Fruit fly (Drosophila melanogaster): ENCODE data around the gene CG2218.

The CG2218 gene

DNA sequence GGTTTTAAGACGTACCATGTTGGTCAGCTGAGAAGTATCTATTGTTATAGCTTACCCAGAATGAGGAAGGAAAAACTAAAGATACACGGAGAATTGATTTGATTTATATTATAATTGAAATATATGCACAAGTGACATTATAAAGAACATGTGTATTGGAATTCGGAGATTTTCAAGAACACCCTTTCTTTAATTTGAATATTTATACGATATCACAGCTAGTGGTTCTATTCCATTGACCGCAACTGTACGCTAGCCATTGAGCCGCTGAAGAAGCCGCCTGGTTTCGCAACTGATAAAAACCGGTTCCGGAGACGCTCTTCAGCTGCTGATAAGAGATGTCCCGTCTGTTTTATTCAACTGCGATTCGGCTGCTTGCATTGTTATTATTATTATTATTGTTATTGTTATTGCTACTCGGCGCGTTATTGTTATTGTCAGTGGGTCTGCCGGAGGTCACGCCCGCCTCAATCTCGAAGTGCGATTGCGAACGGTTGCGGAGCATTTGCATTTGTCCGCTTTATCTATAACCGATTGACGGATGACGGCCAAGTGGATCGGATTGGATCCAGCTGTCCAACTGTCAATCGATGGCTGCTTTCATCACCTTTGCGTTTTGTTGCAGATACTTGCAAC is 33.6 kb upstream of the CG2218 start (continued):
- no peak for TF ChIP-seq CG2889 (GFP tag; IDR thresholded peaks at IDR 0.05)
- no peak for TF ChIP-seq Pdp1 (GFP tag; optimal IDR thresholded peaks at IDR 0.05)
- TF ChIP-seq az2 (GFP tag; optimal IDR thresholded peaks at IDR 0.05) = peak; percentile 10
- TF ChIP-seq Fer2 (tag; optimal IDR thresholded peaks at IDR 0.05) = no peak
- TF ChIP-seq CHES-1-like (GFP tag; optimal IDR thresholded peaks at IDR 0.05) = no peak
- TF ChIP-seq Dek (tag; optimal IDR thresholded peaks at IDR 0.05) = no peak
- TF ChIP-seq CG6272 (GFP tag; IDR thresholded peaks at IDR 0.05) = no peak
- no peak for TF ChIP-seq CG4854 (GFP tag; optimal IDR thresholded peaks at IDR 0.05)
- TF ChIP-seq CG10267 (tag; optimal IDR thresholded peaks at IDR 0.05) = peak; percentile 30
- TF ChIP-seq CG11085 (GFP tag; IDR thresholded peaks at IDR 0.05) = no peak
- TF ChIP-seq onecut (GFP tag; IDR thresholded peaks at IDR 0.05) = no peak
- TF ChIP-seq Atf-2 (GFP tag; optimal IDR thresholded peaks at IDR 0.05) = no peak
- TF ChIP-seq disco-r (GFP tag; optimal IDR thresholded peaks at IDR 0.05) = no peak
- TF ChIP-seq CG7372 (GFP tag; IDR thresholded peaks at IDR 0.05) = no peak
- no peak for TF ChIP-seq luna (GFP tag; optimal IDR thresholded peaks at IDR 0.05)
- TF ChIP-seq HLH54F (GFP tag; optimal IDR thresholded peaks at IDR 0.05) = no peak
- peak; percentile 29 for TF ChIP-seq CG17359 (tag; optimal IDR thresholded peaks at IDR 0.05)
- TF ChIP-seq ro (GFP tag; IDR thresholded peaks at IDR 0.05) = no peak
- no peak for TF ChIP-seq Taf1 (GFP tag; IDR thresholded peaks at IDR 0.05)
- no peak for TF ChIP-seq Ets65A (GFP tag)
- no peak for TF ChIP-seq ash1 (GFP tag; optimal IDR thresholded peaks at IDR 0.05)
- no peak for TF ChIP-seq H15 (GFP tag; IDR thresholded peaks at IDR 0.05)
- no peak for TF ChIP-seq CG13287 (GFP tag; IDR thresholded peaks at IDR 0.05; ENCODE audit: partially characterized antibody)
- no peak for TF ChIP-seq CG7963 (GFP tag; IDR thresholded peaks at IDR 0.05; ENCODE audit: partially characterized antibody)

DNA sequence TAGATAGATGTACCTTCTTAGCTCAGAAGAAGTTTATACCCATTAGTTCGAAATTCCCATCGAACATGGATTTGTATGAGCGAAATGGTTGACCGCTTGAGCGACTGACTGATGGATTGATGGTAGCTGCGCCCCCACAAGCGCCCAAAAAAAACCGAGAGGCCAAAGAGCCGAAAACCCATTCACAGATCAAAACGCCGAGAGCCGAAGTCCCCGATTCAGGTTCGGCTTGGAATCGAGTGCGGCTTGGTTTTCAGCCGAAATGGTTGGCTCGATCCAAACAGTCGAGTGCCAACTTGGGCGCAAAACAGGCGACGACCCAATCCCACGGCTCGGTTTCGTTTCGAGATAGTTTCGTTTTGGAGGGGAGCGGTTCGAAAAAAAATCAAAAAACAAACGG is 32.1 kb upstream of the CG2218 start:
- no peak for TF ChIP-seq MESR4 (GFP tag; optimal IDR thresholded peaks at IDR 0.05)
- TF ChIP-seq Dfd (GFP tag; optimal IDR thresholded peaks at IDR 0.05) = no peak
- TF ChIP-seq CG16779 (GFP tag; IDR thresholded peaks at IDR 0.05) = no peak
- TF ChIP-seq CG8281 (tag; optimal IDR thresholded peaks at IDR 0.05) = peak; percentile 92
- peak; percentile 48 for TF ChIP-seq Jarid2 (GFP tag; optimal IDR thresholded peaks at IDR 0.05)
- peak; percentile 43 for TF ChIP-seq CG10543 (GFP tag; optimal IDR thresholded peaks at IDR 0.05)
- TF ChIP-seq org-1 (GFP tag; optimal IDR thresholded peaks at IDR 0.05) = no peak
- no peak for TF ChIP-seq CG7745 (tag; optimal IDR thresholded peaks at IDR 0.05)
- TF ChIP-seq Blimp-1 (GFP tag; optimal IDR thresholded peaks at IDR 0.05) = no peak
- TF ChIP-seq CG5180 (GFP tag; optimal IDR thresholded peaks at IDR 0.05) = peak; percentile 99
- no peak for TF ChIP-seq CG33213 (GFP tag; optimal IDR thresholded peaks at IDR 0.05)
- TF ChIP-seq CG15269 (tag; optimal IDR thresholded peaks at IDR 0.05) = peak; percentile 45
- no peak for TF ChIP-seq CG7357 (GFP tag; IDR thresholded peaks at IDR 0.05)
- TF ChIP-seq ab (GFP tag; optimal IDR thresholded peaks at IDR 0.05) = no peak
- TF ChIP-seq Hr51 (GFP tag; optimal IDR thresholded peaks at IDR 0.05) = no peak
- no peak for TF ChIP-seq crp (GFP tag; optimal IDR thresholded peaks at IDR 0.05)
- no peak for TF ChIP-seq CG10565 (GFP tag; optimal IDR thresholded peaks at IDR 0.05)
- no peak for TF ChIP-seq vvl (GFP tag; IDR thresholded peaks at IDR 0.05)
- TF ChIP-seq Sry-β (GFP tag; optimal IDR thresholded peaks at IDR 0.05) = no peak
- peak; percentile 70; the same call in 2 of the 3 replicates for TF ChIP-seq z (GFP tag; IDR thresholded peaks at IDR 0.05)
- no peak for TF ChIP-seq yki (optimal IDR thresholded peaks at IDR 0.05)
- TF ChIP-seq CG17612 (GFP tag; IDR thresholded peaks at IDR 0.05) = no peak
- TF ChIP-seq CG13894 (tag; optimal IDR thresholded peaks at IDR 0.05) = peak; percentile 52
- TF ChIP-seq Med (GFP tag) = peak; percentile 73
- TF ChIP-seq Rfx (GFP tag; IDR thresholded peaks at IDR 0.05) = 0 out of 2 replicates have a peak, but pooled peaks have one; percentile 7
- no peak for TF ChIP-seq CG4820 (GFP tag; optimal IDR thresholded peaks at IDR 0.05)
- TF ChIP-seq Ets97D (GFP tag; optimal IDR thresholded peaks at IDR 0.05) = no peak
- TF ChIP-seq CG32532 (GFP tag; IDR thresholded peaks at IDR 0.05) = no peak
